Worm (Caenorhabditis elegans) whole organism, midembryonic: ENCODE results near the gene thk-1.

Experiments
- T22C8.4 ChIP-seq: fragments of 200-800 bp; sonication (Bioruptor generic); IDR thresholded peaks from 2 replicates; pipeline ENCODE4 v1.3.6; 2022; ENCODE audit warnings: missing genetic modification characterization, missing compliant biosample characterization
- flt-1 ChIP-seq: fragments of 200-800 bp; sonication (Bioruptor generic); IDR thresholded peaks from 2 replicates; pipeline ENCODE4 v1.3.6; 2022; ENCODE audit warnings: missing genetic modification characterization, missing compliant biosample characterization
- klf-2 ChIP-seq: fragments of 200-800 bp; sonication (Bioruptor generic); conservative IDR thresholded peaks from 2 replicates; pipeline ENCODE4 v1.3.6; 2022; ENCODE audit warnings: missing genetic modification reagents, missing genetic modification characterization, missing compliant biosample characterization
- ref-1 ChIP-seq: fragments of 200-800 bp; sonication (Bioruptor generic); conservative IDR thresholded peaks from 2 replicates; pipeline ENCODE4 v1.3.6; 2022; ENCODE audit warnings: missing genetic modification reagents, missing genetic modification characterization, missing compliant biosample characterization
- tab-1 ChIP-seq: fragments of 200-800 bp; sonication (Bioruptor generic); IDR thresholded peaks from 2 replicates; pipeline ENCODE4 v1.3.6; 2022; ENCODE audit warnings: missing genetic modification characterization, missing compliant biosample characterization
- ztf-29 ChIP-seq: fragments of 200-800 bp; sonication (Bioruptor generic); IDR thresholded peaks from 2 replicates; pipeline ENCODE4 v1.3.6; 2022; ENCODE audit warnings: missing genetic modification reagents, missing genetic modification characterization, missing compliant biosample characterization

- TF ChIP-seq tab-1 (GFP tag; lab: Robert Waterston, UW) (no peak), flt-1 (GFP tag; lab: Robert Waterston, UW) (no peak), klf-2 (GFP tag; lab: Robert Waterston, UW) (no peak), ref-1 (GFP tag; lab: Robert Waterston, UW) (no peak), T22C8.4 (no peak), ztf-29 (GFP tag; lab: Robert Waterston, UW) (no peak)
Measured at ce11 chrIV:10281482-10281881, at the start of gene thk-1.
